Worm (Caenorhabditis elegans) whole organism, L1 larva: Measurements from ENCODE around the gene F01D4.8.

Experiments used
- C16A3.4 ChIP-seq: fragments of 150-350 bp; optimal IDR thresholded peaks from 2 replicates; lab custom pipeline; 2014; ENCODE audit warnings: missing biosample characterization, missing genetic modification characterization
- C34B4.2 ChIP-seq: sonication (generic microtip); optimal IDR thresholded peaks from 2 replicates; lab custom pipeline; 2017; ENCODE audit warnings: mild to moderate bottlenecking, missing genetic modification characterization, missing compliant biosample characterization
- Y116A8C.19 ChIP-seq: sonication (generic microtip); optimal IDR thresholded peaks from 2 replicates; lab custom pipeline; 2016; ENCODE audit warnings: missing compliant biosample characterization, missing genetic modification characterization, borderline replicate concordance
- aha-1 ChIP-seq: fragments of 150-350 bp; optimal IDR thresholded peaks from 2 replicates; lab custom pipeline; 2014; ENCODE audit warnings: missing biosample characterization, missing genetic modification characterization
- alr-1 ChIP-seq: fragments of 200-800 bp; sonication (Bioruptor generic); optimal IDR thresholded peaks from 2 replicates; lab custom pipeline; 2018; ENCODE audit warnings: borderline replicate concordance, mild to moderate bottlenecking, missing genetic modification characterization, missing compliant biosample characterization
- aly-2 ChIP-seq: fragments of 150-350 bp; optimal IDR thresholded peaks from 2 replicates; lab custom pipeline; 2014; ENCODE audit warnings: missing biosample characterization, missing genetic modification characterization
- ceh-63 ChIP-seq: fragments of 200-800 bp; sonication (Bioruptor generic); optimal IDR thresholded peaks from 2 replicates; lab custom pipeline; 2018; ENCODE audit warnings: mild to moderate bottlenecking, missing genetic modification characterization, missing compliant biosample characterization
- ceh-82 ChIP-seq, 3 experiments: fragments of 150-350 bp in 1 of 3; sonication (generic microtip) in 2 of 3; optimal IDR thresholded peaks; 2 replicates each; lab custom pipeline; 2014 to 2017; ENCODE audit warnings: missing biosample characterization in 3 of 3, missing genetic modification characterization in 3 of 3
- ceh-88 ChIP-seq: fragments of 200-800 bp; sonication (Bioruptor generic); IDR thresholded peaks from 2 replicates; pipeline ENCODE4 v1.3.6; 2022; ENCODE audit warnings: missing genetic modification characterization, missing compliant biosample characterization
- ceh-90 ChIP-seq: sonication (generic microtip); optimal IDR thresholded peaks from 2 replicates; lab custom pipeline; 2016; ENCODE audit warnings: missing genetic modification characterization, missing compliant biosample characterization
- dpl-1 ChIP-seq, 3 experiments: fragments of 150-350 bp in 2 of 3; sonication (generic microtip) in 1 of 3; optimal IDR thresholded peaks; 2 replicates each; lab custom pipeline; 2014 to 2017; ENCODE audit warnings: missing biosample characterization in 3 of 3, missing genetic modification characterization in 3 of 3, missing genetic modification reagents in 3 of 3
- efl-1 ChIP-seq, 4 experiments: fragments of 150-350 bp; optimal IDR thresholded peaks in 3 of 4; peaks in 1 of 4; 1 replicate in 1 of 4; 2 replicates in 3 of 4; lab custom pipeline; 2014; ENCODE audit warnings: missing biosample characterization in 2 of 4, missing genetic modification characterization in 2 of 4, missing genetic modification reagents in 2 of 4
- efl-3 ChIP-seq: fragments of 200-800 bp; sonication (Bioruptor generic); optimal IDR thresholded peaks from 2 replicates; lab custom pipeline; 2018; ENCODE audit warnings: mild to moderate bottlenecking, missing genetic modification characterization, missing compliant biosample characterization
- egl-13 ChIP-seq: sonication (generic microtip); optimal IDR thresholded peaks from 2 replicates; lab custom pipeline; 2016; ENCODE audit warnings: missing genotype, missing genetic modification reagents, missing genetic modification characterization, missing compliant biosample characterization
- egl-27 ChIP-seq, 2 experiments: fragments of 150-350 bp in 1 of 2; sonication (generic microtip); optimal IDR thresholded peaks; 3 replicates each; lab custom pipeline; 2017 to 2018; ENCODE audit warnings: missing biosample characterization in 2 of 2, missing genetic modification characterization in 2 of 2, missing genetic modification reagents in 2 of 2
- elt-3 ChIP-seq, 6 experiments: fragments of 150-350 bp in 1 of 6; sonication (generic microtip); optimal IDR thresholded peaks; 2 replicates each; lab custom pipeline; 2017 to 2018; ENCODE audit warnings: missing biosample characterization in 6 of 6, missing genetic modification characterization in 6 of 6, inconsistent platforms in 1 of 6
- fkh-10 ChIP-seq: sonication (generic microtip); optimal IDR thresholded peaks from 2 replicates; lab custom pipeline; 2017; ENCODE audit warnings: missing biosample characterization, missing genetic modification reagents, missing genetic modification characterization
- fkh-8 ChIP-seq: sonication (generic microtip); optimal IDR thresholded peaks from 2 replicates; lab custom pipeline; 2016; ENCODE audit warnings: mild to moderate bottlenecking, missing genetic modification characterization, missing compliant biosample characterization
- hlh-17 ChIP-seq: fragments of 200-800 bp; sonication (Bioruptor generic); optimal IDR thresholded peaks from 2 replicates; lab custom pipeline; 2018; ENCODE audit warnings: missing genetic modification characterization, mild to moderate bottlenecking, missing compliant biosample characterization, moderate library complexity, borderline replicate concordance
- irx-1 ChIP-seq: sonication (generic microtip); optimal IDR thresholded peaks from 2 replicates; lab custom pipeline; 2016; ENCODE audit warnings: missing genetic modification characterization, missing compliant biosample characterization
- isw-1 ChIP-seq: fragments of 200-800 bp; sonication (Bioruptor generic); IDR thresholded peaks from 2 replicates; pipeline ENCODE4 v1.3.6; 2022; ENCODE audit warnings: missing genetic modification characterization, missing compliant biosample characterization
- jun-1 ChIP-seq: fragments of 150-350 bp; optimal IDR thresholded peaks from 2 replicates; lab custom pipeline; 2014; ENCODE audit warnings: missing biosample characterization, missing genetic modification reagents, missing genetic modification characterization
- lin-13 ChIP-seq: fragments of 150-350 bp; optimal IDR thresholded peaks from 2 replicates; lab custom pipeline; 2014; ENCODE audit warnings: missing biosample characterization, missing genetic modification reagents, missing genetic modification characterization
- lin-14 ChIP-seq: fragments of 200-800 bp; sonication (Bioruptor generic); optimal IDR thresholded peaks from 2 replicates; lab custom pipeline; 2018; ENCODE audit warnings: mild to moderate bottlenecking, missing genetic modification characterization, moderate library complexity, missing compliant biosample characterization
- lin-35 ChIP-seq, 2 experiments: fragments of 150-350 bp; optimal IDR thresholded peaks; 2 replicates each; lab custom pipeline; 2014; ENCODE audit warnings: missing biosample characterization in 2 of 2, missing genetic modification characterization in 2 of 2, missing genetic modification reagents in 2 of 2
- lir-3 ChIP-seq: sonication (generic microtip); optimal IDR thresholded peaks from 2 replicates; lab custom pipeline; 2016; ENCODE audit warnings: mild to moderate bottlenecking, missing genetic modification characterization, moderate library complexity, missing compliant biosample characterization; ENCODE audit not compliant: poor library complexity
- mdl-1 ChIP-seq, 2 experiments: fragments of 150-350 bp; optimal IDR thresholded peaks; 2 replicates each; lab custom pipeline; 2014 to 2017; ENCODE audit warnings: missing biosample characterization in 2 of 2, missing genetic modification characterization in 2 of 2, inconsistent platforms in 1 of 2
- mef-2 ChIP-seq: fragments of 150-350 bp; optimal IDR thresholded peaks from 2 replicates; lab custom pipeline; 2014; ENCODE audit warnings: missing biosample characterization, missing genetic modification characterization
- mep-1 ChIP-seq: fragments of 150-350 bp; optimal IDR thresholded peaks from 2 replicates; lab custom pipeline; 2014; ENCODE audit warnings: missing biosample characterization, missing genetic modification characterization
- nhr-19 ChIP-seq: fragments of 200-800 bp; sonication (Bioruptor generic); conservative IDR thresholded peaks from 2 replicates; pipeline ENCODE4 v1.3.6; 2022; ENCODE audit warnings: missing genetic modification characterization, missing compliant biosample characterization
- nhr-20 ChIP-seq: sonication (generic microtip); optimal IDR thresholded peaks from 2 replicates; lab custom pipeline; 2016; ENCODE audit warnings: mild to moderate bottlenecking, missing genetic modification characterization, missing compliant biosample characterization
- nhr-237 ChIP-seq: fragments of 150-350 bp; optimal IDR thresholded peaks from 2 replicates; lab custom pipeline; 2014; ENCODE audit warnings: missing biosample characterization, missing genetic modification characterization
- nhr-28 ChIP-seq: fragments of 150-350 bp; optimal IDR thresholded peaks from 2 replicates; lab custom pipeline; 2014; ENCODE audit warnings: missing biosample characterization, missing genetic modification characterization
- nhr-47 ChIP-seq: sonication (generic microtip); optimal IDR thresholded peaks from 2 replicates; lab custom pipeline; 2016; ENCODE audit warnings: mild to moderate bottlenecking, missing genetic modification characterization, moderate library complexity, missing compliant biosample characterization
- nhr-71 ChIP-seq: sonication (generic microtip); optimal IDR thresholded peaks from 2 replicates; lab custom pipeline; 2016; ENCODE audit warnings: mild to moderate bottlenecking, missing genetic modification characterization, moderate library complexity, missing compliant biosample characterization
- nhr-76 ChIP-seq: sonication (generic microtip); optimal IDR thresholded peaks from 2 replicates; lab custom pipeline; 2017; ENCODE audit warnings: missing biosample characterization, missing genetic modification characterization
- nhr-77 ChIP-seq: fragments of 150-350 bp; optimal IDR thresholded peaks from 2 replicates; lab custom pipeline; 2014; ENCODE audit warnings: missing biosample characterization, missing genetic modification characterization
- nhr-85 ChIP-seq: sonication (generic microtip); peaks from one replicate; lab custom pipeline; 2016; ENCODE audit warnings: missing genetic modification characterization, inconsistent platforms, missing compliant biosample characterization
- nhr-90 ChIP-seq: sonication (generic microtip); optimal IDR thresholded peaks from 2 replicates; lab custom pipeline; 2016; ENCODE audit warnings: mild to moderate bottlenecking, missing genetic modification characterization, missing compliant biosample characterization; ENCODE audit not compliant: poor library complexity
- pag-3 ChIP-seq: sonication (generic microtip); optimal IDR thresholded peaks from 2 replicates; lab custom pipeline; 2017; ENCODE audit warnings: missing genetic modification characterization, mild to moderate bottlenecking, missing compliant biosample characterization, antibody characterized with exemption, borderline replicate concordance; ENCODE audit not compliant: insufficient read depth
- pax-3 ChIP-seq: fragments of 200-800 bp; sonication (Bioruptor generic); optimal IDR thresholded peaks from 2 replicates; lab custom pipeline; 2018; ENCODE audit warnings: mild to moderate bottlenecking, missing genetic modification characterization, moderate library complexity, missing compliant biosample characterization
- skn-1 ChIP-seq: fragments of 150-350 bp; optimal IDR thresholded peaks from 2 replicates; lab custom pipeline; 2014; ENCODE audit warnings: missing biosample characterization, missing genetic modification characterization
- snpc-4 ChIP-seq: fragments of 150-350 bp; optimal IDR thresholded peaks from 2 replicates; lab custom pipeline; 2014; ENCODE audit warnings: missing biosample characterization, missing genetic modification characterization
- snu-23 ChIP-seq: sonication (generic microtip); optimal IDR thresholded peaks from 2 replicates; lab custom pipeline; 2016; ENCODE audit warnings: missing genetic modification characterization, missing compliant biosample characterization
- sup-37 ChIP-seq: fragments of 200-800 bp; sonication (Bioruptor generic); optimal IDR thresholded peaks from 2 replicates; lab custom pipeline; 2018; ENCODE audit warnings: mild to moderate bottlenecking, missing genetic modification characterization, missing compliant biosample characterization
- tbx-2 ChIP-seq: sonication (generic microtip); optimal IDR thresholded peaks from 2 replicates; lab custom pipeline; 2016; ENCODE audit warnings: missing genetic modification characterization, missing compliant biosample characterization
- tlp-1 ChIP-seq: fragments of 150-350 bp; optimal IDR thresholded peaks from 2 replicates; lab custom pipeline; 2014; ENCODE audit warnings: missing biosample characterization, missing genetic modification characterization
- unc-62 ChIP-seq: fragments of 150-350 bp; optimal IDR thresholded peaks from 2 replicates; lab custom pipeline; 2014; ENCODE audit warnings: missing biosample characterization, missing genetic modification reagents, missing genetic modification characterization
- unc-86 ChIP-seq: sonication (generic microtip); optimal IDR thresholded peaks from 2 replicates; lab custom pipeline; 2016; ENCODE audit warnings: missing genetic modification characterization, missing compliant biosample characterization
- unc-98 ChIP-seq: fragments of 200-800 bp; sonication (Bioruptor generic); IDR thresholded peaks from 2 replicates; pipeline ENCODE4 v1.3.6; 2022; ENCODE audit warnings: missing genetic modification characterization, missing compliant biosample characterization
- zag-1 ChIP-seq: fragments of 150-350 bp; optimal IDR thresholded peaks from 2 replicates; lab custom pipeline; 2014; ENCODE audit warnings: missing biosample characterization, missing genetic modification characterization
- zip-4 ChIP-seq: fragments of 200-800 bp; sonication (Bioruptor generic); optimal IDR thresholded peaks from 2 replicates; lab custom pipeline; 2018; ENCODE audit warnings: mild to moderate bottlenecking, missing genetic modification characterization, moderate library complexity, missing compliant biosample characterization

F01D4.8 gene

DNA sequence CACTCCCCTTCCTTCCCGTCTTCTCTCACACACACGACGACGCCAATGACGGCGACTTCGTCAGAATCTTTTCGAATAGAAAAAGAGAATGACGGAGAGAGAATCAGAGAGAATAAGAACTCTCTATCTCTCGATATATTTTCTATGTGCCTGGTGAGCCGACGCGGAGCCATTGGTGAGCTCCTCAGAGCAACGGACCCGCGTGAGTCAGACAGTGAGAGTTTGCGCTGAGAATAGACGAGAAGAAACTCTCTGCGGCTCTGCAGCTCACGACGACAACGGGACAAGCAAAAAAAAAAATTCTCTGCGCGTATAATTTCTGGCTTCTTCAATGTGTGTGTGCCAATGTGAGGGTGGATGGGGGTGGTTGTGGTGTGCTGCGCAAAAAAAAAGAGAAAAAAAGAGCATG lies 47.1 kb upstream of the F01D4.8 start (continued):
- peak; percentile 19 for TF ChIP-seq mep-1 (tag; lab: Kevin White, UChicago)
- peak; percentile 70 for TF ChIP-seq zag-1 (tag; lab: Kevin White, UChicago)
- peak; percentile 37 for TF ChIP-seq nhr-20 (tag; lab: Kevin White, UChicago)
- no peak for TF ChIP-seq snpc-4
- no peak for TF ChIP-seq nhr-77 (tag; lab: Kevin White, UChicago)
- peak; percentile 9 for TF ChIP-seq nhr-237 (tag; lab: Kevin White, UChicago)
- no peak for TF ChIP-seq lin-13 (GFP tag; lab: Kevin White, UChicago)
- peak; percentile 24 for TF ChIP-seq jun-1 (tag; lab: Kevin White, UChicago)
- no peak for TF ChIP-seq ceh-63 (GFP tag; lab: Kevin White, UChicago)
- peak; percentile 53 for TF ChIP-seq isw-1 (GFP tag; lab: Robert Waterston, UW)
- peak; percentile 93 for TF ChIP-seq fkh-8 (tag; lab: Kevin White, UChicago)
- TF ChIP-seq C34B4.2 (tag; lab: Kevin White, UChicago) = no peak
- no peak for TF ChIP-seq aha-1 (tag; lab: Kevin White, UChicago)
- TF ChIP-seq skn-1 = peak; percentile 9
- TF ChIP-seq ceh-82 (tag; optimal IDR thresholded peaks at IDR 0.05; lab: Kevin White, UChicago) = peak; percentile 41 to 83 (median 44)
- no peak for TF ChIP-seq zip-4 (GFP tag; lab: Kevin White, UChicago)
- TF ChIP-seq hlh-17 (GFP tag; lab: Kevin White, UChicago) = no peak
- TF ChIP-seq Y116A8C.19 (tag; lab: Kevin White, UChicago) = no peak
- no peak for TF ChIP-seq pag-3 (tag; lab: Kevin White, UChicago)
- TF ChIP-seq aly-2 = no peak
- TF ChIP-seq nhr-90 (tag; lab: Kevin White, UChicago) = no peak
- no peak for TF ChIP-seq unc-98 (GFP tag; lab: Robert Waterston, UW)
- TF ChIP-seq unc-62 = no peak
- no peak for TF ChIP-seq mef-2
- peak; percentile 55 for TF ChIP-seq snu-23 (GFP tag; lab: Kevin White, UChicago)
- TF ChIP-seq tlp-1 (tag; lab: Kevin White, UChicago) = no peak
- peak; percentile 79 for TF ChIP-seq nhr-47
- TF ChIP-seq mdl-1 (tag; optimal IDR thresholded peaks at IDR 0.05; lab: Kevin White, UChicago) = no peak
- no peak for TF ChIP-seq elt-3 (tag; optimal IDR thresholded peaks at IDR 0.05; lab: Kevin White, UChicago)
- TF ChIP-seq ceh-88 (GFP tag; lab: Robert Waterston, UW) = no peak
- no peak for TF ChIP-seq lir-3 (tag; lab: Kevin White, UChicago)
- TF ChIP-seq nhr-85 (tag; lab: Kevin White, UChicago) = no peak
- peak; percentile 78 for TF ChIP-seq unc-86 (tag; lab: Kevin White, UChicago)
- no peak for TF ChIP-seq efl-3 (GFP tag; lab: Kevin White, UChicago)
- no peak for TF ChIP-seq alr-1
- TF ChIP-seq sup-37 = no peak
- TF ChIP-seq ceh-90 = no peak
- TF ChIP-seq tbx-2 = peak; percentile 65
- peak; percentile 6; the same call in 1 of the 2 replicates for TF ChIP-seq nhr-19 (GFP tag; lab: Robert Waterston, UW)
- TF ChIP-seq lin-35 (GFP tag; optimal IDR thresholded peaks at IDR 0.05; lab: Kevin White, UChicago) = peak in 1 of 2 experiments; percentile 19
- TF ChIP-seq nhr-76 (tag; lab: Kevin White, UChicago) = no peak
- no peak for TF ChIP-seq dpl-1 (GFP tag; optimal IDR thresholded peaks at IDR 0.05; lab: Kevin White, UChicago)
- TF ChIP-seq lin-14 (GFP tag; lab: Kevin White, UChicago) = peak; percentile 95
- TF ChIP-seq fkh-10 (GFP tag; lab: Kevin White, UChicago) = peak; percentile 79
- peak; percentile 72 for TF ChIP-seq egl-13 (tag; lab: Kevin White, UChicago)
- peak; percentile 36 for TF ChIP-seq irx-1 (tag; lab: Kevin White, UChicago)
- TF ChIP-seq egl-27 (tag; optimal IDR thresholded peaks at IDR 0.05; lab: Kevin White, UChicago) = peak in 1 of 2 experiments; percentile 10
- peak; percentile 8 to 40 for TF ChIP-seq efl-1 (optimal IDR thresholded peaks at IDR 0.05; lab: Kevin White, UChicago)
- TF ChIP-seq efl-1 (GFP tag; optimal IDR thresholded peaks at IDR 0.05 in 1 of 2; lab: Kevin White, UChicago) = no peak
- TF ChIP-seq nhr-71 (tag; lab: Kevin White, UChicago) = peak; percentile 76
- peak; percentile 40 for TF ChIP-seq pax-3 (tag; lab: Kevin White, UChicago)
- TF ChIP-seq nhr-28 (tag; lab: Kevin White, UChicago) = no peak
- no peak for TF ChIP-seq C16A3.4 (tag; lab: Kevin White, UChicago)
